Worm (Caenorhabditis elegans): Measurements from ENCODE around the gene Y48B6A.13.

Gene Y48B6A.13

ce11 chrII:14251400-14251940 is 25.4 kb upstream of the Y48B6A.13 start (continued):
- TF ChIP-seq dmd-6 (GFP tag; IDR thresholded peaks at IDR 0.05) = peak; percentile 90
- peak in 1 of 2 experiments; percentile 37 for TF ChIP-seq ZK546.5 (tag; optimal IDR thresholded peaks at IDR 0.05)
- 0 out of 2 replicates have a peak, but pooled peaks have one; percentile 40 for TF ChIP-seq saeg-2 (GFP tag; IDR thresholded peaks at IDR 0.05)
- no peak for TF ChIP-seq ztf-11 (tag; optimal IDR thresholded peaks at IDR 0.05)
- no peak for TF ChIP-seq ces-1 (GFP tag; optimal IDR thresholded peaks at IDR 0.05)
- no peak; the same call in 1 of the 2 replicates for TF ChIP-seq dmd-8 (GFP tag; IDR thresholded peaks at IDR 0.05)
- TF ChIP-seq F49E8.2 (tag; optimal IDR thresholded peaks at IDR 0.05; ENCODE audit: borderline replicate concordance) = peak; percentile 66
- TF ChIP-seq hlh-30 (tag; optimal IDR thresholded peaks at IDR 0.05; ENCODE audit: insufficient read depth) = peak; percentile 98
- TF ChIP-seq Y5F2A.4 (GFP tag; optimal IDR thresholded peaks at IDR 0.05) = peak; percentile 59
- no peak for TF ChIP-seq attf-4 (tag; optimal IDR thresholded peaks at IDR 0.05)
- no peak for TF ChIP-seq zag-1 (tag; optimal IDR thresholded peaks at IDR 0.05)
- TF ChIP-seq vab-7 (GFP tag; IDR thresholded peaks at IDR 0.05) = peak; percentile 55; the same call in 1 of the 2 replicates
- peak; percentile 84 for TF ChIP-seq F10B5.3 (tag; optimal IDR thresholded peaks at IDR 0.05)
- peak; percentile 96 for TF ChIP-seq rbr-2 (tag; optimal IDR thresholded peaks at IDR 0.05)
- TF ChIP-seq mxl-3 (GFP tag; optimal IDR thresholded peaks at IDR 0.05) = peak; percentile 91
- peak in 1 of 2 experiments; percentile 99 for TF ChIP-seq unc-62 (GFP tag; optimal IDR thresholded peaks at IDR 0.05 in 1 of 2)
- TF ChIP-seq unc-62 (tag; optimal IDR thresholded peaks at IDR 0.05) = peak; percentile 5
- TF ChIP-seq fos-1 (tag; optimal IDR thresholded peaks at IDR 0.05) = peak; percentile 64
- TF ChIP-seq nhr-77 (tag; optimal IDR thresholded peaks at IDR 0.05) = peak; percentile 95
- peak; percentile 91 for TF ChIP-seq pha-4 (GFP tag; IDR thresholded peaks at IDR 0.05)
- TF ChIP-seq pha-4 (tag; optimal IDR thresholded peaks at IDR 0.05) = peak; percentile 26
- peak; percentile 26 for TF ChIP-seq ceh-82 (tag; optimal IDR thresholded peaks at IDR 0.05)

DNA sequence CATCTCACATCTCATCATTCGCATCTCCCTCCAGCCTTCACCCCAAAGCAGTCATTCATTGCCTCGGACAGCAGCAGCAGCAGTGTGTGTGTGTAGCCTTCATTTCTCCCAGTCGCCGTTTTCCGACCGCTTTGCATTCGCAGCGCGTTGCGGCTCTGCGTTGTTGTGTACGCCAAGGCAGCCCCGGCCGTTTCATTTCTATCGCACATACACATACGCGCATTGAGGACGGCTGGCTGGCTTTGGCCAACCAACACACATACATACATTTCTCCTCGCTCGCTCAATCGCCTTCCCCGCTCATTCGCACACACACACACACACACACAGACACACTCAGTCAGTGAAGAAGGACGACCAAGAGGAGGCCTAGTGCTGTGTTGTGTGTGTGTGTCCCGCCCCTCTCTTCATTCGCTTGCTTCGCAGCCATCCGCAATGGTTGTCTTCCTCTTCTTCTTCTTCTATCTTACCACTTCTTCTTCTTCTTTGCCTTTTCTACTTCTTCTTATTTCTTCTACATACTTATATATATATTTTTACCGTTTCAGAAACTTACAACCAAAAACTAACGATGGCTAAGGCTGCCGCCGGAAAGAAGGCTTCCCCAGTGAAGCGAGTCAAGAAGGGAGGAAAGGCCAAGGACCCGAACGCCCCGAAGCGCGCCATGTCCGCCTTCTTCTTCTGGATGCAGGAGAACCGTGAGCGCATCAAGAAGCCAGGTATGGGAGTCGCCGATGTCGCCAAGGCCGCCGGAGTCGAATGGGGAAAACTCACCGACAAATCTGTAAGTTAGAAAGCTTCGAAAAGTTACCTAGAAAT is 24.3 kb upstream of the Y48B6A.13 start, which contains the start of gene hmg-1.1:
TSS of gene hmg-1.1 (plus strand) at position 549 of the 819 bp plus-strand sequence.
- TF ChIP-seq unc-39 (tag; optimal IDR thresholded peaks at IDR 0.05) (no peak), hmg-1.1 (GFP tag; IDR thresholded peaks at IDR 0.05) (peak; percentile 94), lin-1 (GFP tag; IDR thresholded peaks at IDR 0.05) (peak; percentile 66), ztf-7 (tag; optimal IDR thresholded peaks at IDR 0.05) (peak; percentile 21), T26A8.4 (GFP tag; IDR thresholded peaks at IDR 0.05) (peak; percentile 62; the same call in 1 of the 2 replicates), nhr-10 (tag; optimal IDR thresholded peaks at IDR 0.05) (peak; percentile 44), mdt-29 (GFP tag; IDR thresholded peaks at IDR 0.05) (peak; percentile 30; the same call in 1 of the 2 replicates), mxl-2 (GFP tag; conservative IDR thresholded peaks at IDR 0.05) (no peak), nhr-11 (tag; optimal IDR thresholded peaks at IDR 0.05) (peak; percentile 79), spr-3 (GFP tag; optimal IDR thresholded peaks at IDR 0.05) (peak; percentile 66), nhr-77 (tag; optimal IDR thresholded peaks at IDR 0.05) (peak; percentile 94), nhr-48 (tag; optimal IDR thresholded peaks at IDR 0.05) (peak; percentile 41), fos-1 (tag; optimal IDR thresholded peaks at IDR 0.05) (no peak), rbr-2 (tag; optimal IDR thresholded peaks at IDR 0.05) (peak; percentile 89), duxl-1 (tag; optimal IDR thresholded peaks at IDR 0.05; ENCODE audit: poor library complexity) (peak; percentile 42), lin-38 (GFP tag; IDR thresholded peaks at IDR 0.05) (peak; percentile 57; the same call in 1 of the 2 replicates), lin-13 (GFP tag; optimal IDR thresholded peaks at IDR 0.05) (peak; percentile 95), snpc-4 (tag; optimal IDR thresholded peaks at IDR 0.05) (no peak), arid-1 (GFP tag; conservative IDR thresholded peaks at IDR 0.05) (peak; percentile 35; the same call in 1 of the 2 replicates), daf-16 (GFP tag; optimal IDR thresholded peaks at IDR 0.05) (peak; percentile 9 to 34), daf-16 (tag; optimal IDR thresholded peaks at IDR 0.05) (peak; percentile 80), vab-7 (GFP tag; IDR thresholded peaks at IDR 0.05) (0 out of 2 replicates have a peak, but pooled peaks have one; percentile 42), lsy-2 (tag; optimal IDR thresholded peaks at IDR 0.05) (peak; percentile 62 to 80), hif-1 (tag; optimal IDR thresholded peaks at IDR 0.05) (peak; percentile 56 to 89), ceh-82 (tag; optimal IDR thresholded peaks at IDR 0.05) (no peak), spr-1 (tag; optimal IDR thresholded peaks at IDR 0.05) (peak; percentile 43), jun-1 (tag; optimal IDR thresholded peaks at IDR 0.05) (peak; percentile 51), mes-2 (tag; optimal IDR thresholded peaks at IDR 0.05; ENCODE audit: poor library complexity, severe bottlenecking) (peak; percentile 44), unc-62 (GFP tag; optimal IDR thresholded peaks at IDR 0.05 in 1 of 2) (peak in 1 of 2 experiments; percentile 99), unc-62 (tag; optimal IDR thresholded peaks at IDR 0.05) (no peak), unc-130 (GFP tag; optimal IDR thresholded peaks at IDR 0.05) (peak; percentile 11), lim-7 (GFP tag; IDR thresholded peaks at IDR 0.05) (peak; percentile 30; the same call in 1 of the 2 replicates)

All from whole organism, L4 larva.